Fruit fly (Drosophila melanogaster): ENCODE measurements around the gene CG31251.

Gene CG31251

DNA sequence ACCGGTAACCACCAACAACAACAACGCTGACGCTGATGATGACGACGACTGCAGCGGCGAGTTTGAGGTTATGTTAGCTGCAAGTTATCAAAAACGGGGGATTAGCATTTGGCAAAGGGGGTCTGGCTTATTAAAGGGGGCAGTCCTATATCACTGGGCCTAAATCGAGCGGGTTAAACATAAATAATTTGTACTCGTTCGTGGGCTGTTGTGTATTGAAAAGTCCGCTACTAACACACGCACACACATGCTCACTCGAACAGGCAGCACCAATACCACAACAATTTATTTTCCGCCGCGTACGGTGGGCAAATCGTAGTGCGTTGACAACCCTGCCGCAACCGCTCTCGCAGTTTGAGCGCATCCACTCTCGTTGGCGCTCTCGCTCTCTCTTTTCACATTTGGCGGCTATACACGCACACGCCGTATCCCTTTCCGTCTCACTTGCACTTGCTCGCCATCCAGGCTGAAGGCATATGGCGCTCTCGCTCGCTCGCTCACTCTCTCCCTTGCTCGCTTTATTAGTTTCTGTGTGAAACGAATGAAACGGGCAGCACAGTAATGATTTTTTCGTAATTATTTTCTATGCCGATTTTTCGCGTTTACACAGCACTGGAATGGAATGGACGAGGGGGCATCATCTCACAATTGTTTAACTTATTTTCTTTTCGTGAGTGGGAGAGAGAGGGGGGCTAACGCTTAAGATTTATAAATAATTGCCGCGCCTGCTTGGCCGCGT is 32.3 kb upstream of the CG31251 start (continued):
- TF ChIP-seq Hey (tag; optimal IDR thresholded peaks at IDR 0.05) (no peak), sd (tag; optimal IDR thresholded peaks at IDR 0.05) (peak; percentile 38), seq (GFP tag; IDR thresholded peaks at IDR 0.05) (no peak), CG4820 (GFP tag; optimal IDR thresholded peaks at IDR 0.05) (no peak), CG13894 (tag; optimal IDR thresholded peaks at IDR 0.05) (peak; percentile 37), HmgZ (tag; optimal IDR thresholded peaks at IDR 0.05) (peak; percentile 64), emc (GFP tag; optimal IDR thresholded peaks at IDR 0.05) (no peak), mam (GFP tag; optimal IDR thresholded peaks at IDR 0.05) (no peak), CG4328 (GFP tag; optimal IDR thresholded peaks at IDR 0.05) (peak; percentile 4), CG10274 (GFP tag; optimal IDR thresholded peaks at IDR 0.05) (no peak), en (GFP tag; optimal IDR thresholded peaks at IDR 0.05) (no peak), CG2712 (tag; optimal IDR thresholded peaks at IDR 0.05) (peak; percentile 31), jigr1 (GFP tag; IDR thresholded peaks at IDR 0.05) (no peak), Pdp1 (GFP tag; optimal IDR thresholded peaks at IDR 0.05) (peak in 1 of 2 experiments; percentile 38), phol (tag; optimal IDR thresholded peaks at IDR 0.05) (no peak), row (GFP tag; IDR thresholded peaks at IDR 0.05) (no peak), gro (GFP tag; optimal IDR thresholded peaks at IDR 0.05) (peak; percentile 44), Mrtf (GFP tag; IDR thresholded peaks at IDR 0.05) (no peak), HLHmδ (GFP tag; optimal IDR thresholded peaks at IDR 0.05) (peak; percentile 72), CG10267 (tag; optimal IDR thresholded peaks at IDR 0.05) (peak; percentile 57), btn (GFP tag; optimal IDR thresholded peaks at IDR 0.05) (no peak), Rfx (GFP tag; IDR thresholded peaks at IDR 0.05) (no peak), CG15073 (GFP tag; optimal IDR thresholded peaks at IDR 0.05) (no peak), BEAF-32 (GFP tag; optimal IDR thresholded peaks at IDR 0.05) (peak; percentile 20), nerfin-1 (tag; optimal IDR thresholded peaks at IDR 0.05) (peak; percentile 46), B-H2 (GFP tag; optimal IDR thresholded peaks at IDR 0.05) (peak; percentile 21), lab (GFP tag; optimal IDR thresholded peaks at IDR 0.05) (peak; percentile 62), gsb (GFP tag; IDR thresholded peaks at IDR 0.05) (no peak), luna (GFP tag; optimal IDR thresholded peaks at IDR 0.05) (peak; percentile 13), CG3995 (GFP tag; optimal IDR thresholded peaks at IDR 0.05) (peak; percentile 4), CG31441 (GFP tag; IDR thresholded peaks at IDR 0.05) (no peak), kay (GFP tag; optimal IDR thresholded peaks at IDR 0.05) (no peak), CG33557 (GFP tag; optimal IDR thresholded peaks at IDR 0.05) (peak; percentile 13), sens-2 (GFP tag; IDR thresholded peaks at IDR 0.05) (no peak), Eip74EF (GFP tag; optimal IDR thresholded peaks at IDR 0.05) (peak in 1 of 2 experiments; percentile 15), Ets97D (GFP tag; optimal IDR thresholded peaks at IDR 0.05) (peak; percentile 16), CG6854 (GFP tag; optimal IDR thresholded peaks at IDR 0.05) (peak; percentile 30), eyg (GFP tag; optimal IDR thresholded peaks at IDR 0.05) (no peak), CG7786 (GFP tag; optimal IDR thresholded peaks at IDR 0.05) (peak; percentile 7), CG13296 (GFP tag; optimal IDR thresholded peaks at IDR 0.05) (peak; percentile 38), H2.0 (GFP tag; IDR thresholded peaks at IDR 0.05) (no peak), CG14667 (GFP tag; IDR thresholded peaks at IDR 0.05) (no peak), Xrp1 (GFP tag; IDR thresholded peaks at IDR 0.05) (no peak), cg (GFP tag; optimal IDR thresholded peaks at IDR 0.05) (peak; percentile 96), CG15514 (GFP tag; optimal IDR thresholded peaks at IDR 0.05) (peak; percentile 47), unpg (GFP tag; optimal IDR thresholded peaks at IDR 0.05) (peak; percentile 9), Oli (tag; optimal IDR thresholded peaks at IDR 0.05) (no peak), CG2678 (tag; optimal IDR thresholded peaks at IDR 0.05) (peak; percentile 28), CG14441 (GFP tag; IDR thresholded peaks at IDR 0.05) (no peak)
